Worm (Caenorhabditis elegans): Measurements from ENCODE around the gene fbxc-53.

ce11 chrII:3709255-3709654 lies 1.8 kb upstream of the fbxc-53 start, which contains the start of gene srx-110:
- TF ChIP-seq med-1 (GFP tag; optimal IDR thresholded peaks at IDR 0.05; ENCODE audit: insufficient read depth) = no peak
- no peak for TF ChIP-seq tab-1 (GFP tag; IDR thresholded peaks at IDR 0.05)
- TF ChIP-seq flt-1 (GFP tag; IDR thresholded peaks at IDR 0.05) = no peak
- no peak for TF ChIP-seq cog-1 (tag; optimal IDR thresholded peaks at IDR 0.05)
- TF ChIP-seq ref-1 (GFP tag; conservative IDR thresholded peaks at IDR 0.05) = no peak

Measured in whole organism, midembryonic.